Fruit fly (Drosophila melanogaster): Measurements from ENCODE around the gene tefu.

DNA sequence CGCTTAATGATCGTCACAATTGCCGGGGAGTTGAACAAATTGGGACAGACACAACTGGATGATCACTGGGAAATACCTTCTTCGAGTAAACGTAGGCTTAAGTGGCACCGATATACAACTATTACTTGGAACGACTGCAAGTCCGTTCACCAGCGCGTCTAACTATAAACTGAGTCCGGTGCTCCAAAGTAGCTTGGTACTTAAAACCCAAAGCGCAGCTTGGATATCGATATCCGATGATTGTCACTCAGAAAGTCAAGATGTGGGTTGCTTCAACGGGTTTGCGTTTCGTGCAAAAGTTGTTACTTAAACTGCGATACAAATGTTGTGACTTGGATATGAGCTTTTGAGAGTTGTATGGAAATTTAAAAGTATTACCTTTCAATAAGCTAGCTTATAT is 35.8 kb downstream of the tefu start, which contains the start of gene Spn88Ea:
- peak; percentile 40; the same call in 1 of the 2 replicates for TF ChIP-seq Ets98B (GFP tag; IDR thresholded peaks at IDR 0.05)
- no peak for TF ChIP-seq CG12605 (GFP tag; IDR thresholded peaks at IDR 0.05)
- TF ChIP-seq CG8159 (tag; optimal IDR thresholded peaks at IDR 0.05), result no peak
- peak; percentile 20 for TF ChIP-seq EcR (GFP tag; optimal IDR thresholded peaks at IDR 0.05)
- TF ChIP-seq CG8301 (tag; optimal IDR thresholded peaks at IDR 0.05), result no peak
- no peak for TF ChIP-seq CG4496 (GFP tag; IDR thresholded peaks at IDR 0.05)
- no peak for TF ChIP-seq CG10348 (GFP tag; IDR thresholded peaks at IDR 0.05)
- TF ChIP-seq rn (GFP tag; IDR thresholded peaks at IDR 0.05), result no peak
- no peak for TF ChIP-seq CG9948 (tag; optimal IDR thresholded peaks at IDR 0.05)
- TF ChIP-seq gl (tag; optimal IDR thresholded peaks at IDR 0.05), result no peak
- TF ChIP-seq Snoo (tag; optimal IDR thresholded peaks at IDR 0.05), result no peak
- no peak for TF ChIP-seq CG34367 (tag; optimal IDR thresholded peaks at IDR 0.05)
- no peak for TF ChIP-seq CG15710 (tag; optimal IDR thresholded peaks at IDR 0.05)
- no peak for TF ChIP-seq Pif1A (GFP tag; optimal IDR thresholded peaks at IDR 0.05)

All from whole organism, pupa.